Worm (Caenorhabditis elegans): ENCODE results near the gene F59B2.12.

- TF ChIP-seq flt-1 (GFP tag; IDR thresholded peaks at IDR 0.05): no peak
- no peak for TF ChIP-seq ztf-23 (GFP tag; IDR thresholded peaks at IDR 0.05)
- TF ChIP-seq T22C8.4 (GFP tag; IDR thresholded peaks at IDR 0.05): no peak
- TF ChIP-seq med-1 (GFP tag; optimal IDR thresholded peaks at IDR 0.05; ENCODE audit: insufficient read depth): no peak
- TF ChIP-seq ztf-29 (GFP tag; IDR thresholded peaks at IDR 0.05): no peak
- no peak for TF ChIP-seq cog-1 (tag; optimal IDR thresholded peaks at IDR 0.05)
- no peak for TF ChIP-seq klf-2 (GFP tag; conservative IDR thresholded peaks at IDR 0.05)
- no peak for TF ChIP-seq tab-1 (GFP tag; IDR thresholded peaks at IDR 0.05)
- TF ChIP-seq ref-1 (GFP tag; conservative IDR thresholded peaks at IDR 0.05): no peak
Observed at ce11 chrIII:9012309-9012708, 5.1 kb upstream of the F59B2.12 start, which contains the start of gene F59B2.9.

Data from whole organism, midembryonic.